Fruit fly (Drosophila melanogaster) whole organism, wandering third instar larva: ENCODE measurements around the gene Tim17a1.

ENCODE experiments used
- Dif ChIP-seq: fragments of 200-275, 200-300 bp; sonication (Bioruptor generic); optimal IDR thresholded peaks from 2 replicates; lab custom pipeline; 2018; ENCODE audit warnings: missing biosample characterization, missing genetic modification characterization; ENCODE audit not compliant: partially characterized antibody
- Jra ChIP-seq: sonication (Bioruptor generic); optimal IDR thresholded peaks from 2 replicates; lab custom pipeline; 2016; ENCODE audit warnings: missing biosample characterization, missing genetic modification characterization
- N ChIP-seq: fragments of >200 bp; optimal IDR thresholded peaks from 2 replicates; lab custom pipeline; 2018; ENCODE audit warnings: missing biosample characterization, missing external identifiers, missing genetic modification characterization
- brk ChIP-seq: fragments of 200-800 bp; sonication (Bioruptor generic); optimal IDR thresholded peaks from 2 replicates; lab custom pipeline; 2016; ENCODE audit warnings: missing biosample characterization, mild to moderate bottlenecking, missing genetic modification characterization
- h ChIP-seq: fragments of 200-800 bp; sonication (Bioruptor generic); optimal IDR thresholded peaks from 3 replicates; lab custom pipeline; 2016; ENCODE audit warnings: missing biosample characterization, mild to moderate bottlenecking, missing genetic modification characterization
- sage ChIP-seq: fragments of 200-800 bp; sonication (Bioruptor generic); optimal IDR thresholded peaks from 2 replicates; lab custom pipeline; 2016; ENCODE audit warnings: missing biosample characterization, mild to moderate bottlenecking, missing genetic modification characterization
- woc ChIP-seq: sonication (Bioruptor generic); optimal IDR thresholded peaks from 2 replicates; lab custom pipeline; 2016; ENCODE audit warnings: missing biosample characterization, mild to moderate bottlenecking, missing genetic modification characterization

- no peak for TF ChIP-seq h (GFP tag; lab: Kevin White, UChicago)
- TF ChIP-seq woc (GFP tag; lab: Kevin White, UChicago) = no peak
- no peak for TF ChIP-seq Jra (GFP tag; lab: Kevin White, UChicago)
- no peak for TF ChIP-seq sage (GFP tag; lab: Kevin White, UChicago)
- TF ChIP-seq brk (GFP tag; lab: Kevin White, UChicago) = no peak
- TF ChIP-seq N (GFP tag; lab: Kevin White, UChicago) = no peak
- no peak for TF ChIP-seq Dif (GFP tag; lab: Kevin White, UChicago)
Observed at dm6 chr3R:12411449-12411848, 47.0 kb upstream of the Tim17a1 start.
